Worm (Caenorhabditis elegans): Measurements from ENCODE around the gene T05A10.6.

ce11 chrX:10748145-10748544 is 46.4 kb downstream of the T05A10.6 start:
- TF ChIP-seq lin-39 (tag; optimal IDR thresholded peaks at IDR 0.05) (no peak), unc-62 (GFP tag; optimal IDR thresholded peaks at IDR 0.05) (no peak), ztf-4 (tag; optimal IDR thresholded peaks at IDR 0.05) (no peak), nhr-77 (tag; optimal IDR thresholded peaks at IDR 0.05) (no peak), nhr-28 (tag; optimal IDR thresholded peaks at IDR 0.05) (no peak), snpc-4 (tag; optimal IDR thresholded peaks at IDR 0.05) (no peak), elt-3 (tag; optimal IDR thresholded peaks at IDR 0.05) (no peak), unc-39 (tag; optimal IDR thresholded peaks at IDR 0.05) (no peak), mdl-1 (tag; optimal IDR thresholded peaks at IDR 0.05) (no peak), fos-1 (tag; optimal IDR thresholded peaks at IDR 0.05) (no peak)
